Worm (Caenorhabditis elegans) whole organism, L4/young adult: ENCODE results near the gene C45G9.4.
"Not testable (repeated sequence)": the region's sequence is repeated elsewhere in the genome, so short reads cannot be mapped to it uniquely, and the experiment has no call there.

ENCODE experiments used
- W03F9.2 ChIP-seq: fragments of 150-350 bp; optimal IDR thresholded peaks from 2 replicates; lab custom pipeline; 2014; ENCODE audit warnings: missing biosample characterization, missing genetic modification characterization
- dao-5 ChIP-seq: sonication (generic microtip); optimal IDR thresholded peaks from 2 replicates; lab custom pipeline; 2016; ENCODE audit warnings: missing genotype, missing genetic modification characterization, moderate library complexity, missing compliant biosample characterization
- him-1 ChIP-seq: sonication (generic microtip); optimal IDR thresholded peaks from 2 replicates; lab custom pipeline; 2016; ENCODE audit warnings: missing genotype, missing genetic modification reagents, missing genetic modification characterization, missing compliant biosample characterization

The C45G9.4 gene

ce11 chrIII:5031375-5031836, 31.1 kb upstream of the C45G9.4 start:
- TF ChIP-seq him-1 (tag; lab: Kevin White, UChicago) (peak; percentile 81), dao-5 (tag; lab: Kevin White, UChicago) (peak; percentile 78)

DNA sequence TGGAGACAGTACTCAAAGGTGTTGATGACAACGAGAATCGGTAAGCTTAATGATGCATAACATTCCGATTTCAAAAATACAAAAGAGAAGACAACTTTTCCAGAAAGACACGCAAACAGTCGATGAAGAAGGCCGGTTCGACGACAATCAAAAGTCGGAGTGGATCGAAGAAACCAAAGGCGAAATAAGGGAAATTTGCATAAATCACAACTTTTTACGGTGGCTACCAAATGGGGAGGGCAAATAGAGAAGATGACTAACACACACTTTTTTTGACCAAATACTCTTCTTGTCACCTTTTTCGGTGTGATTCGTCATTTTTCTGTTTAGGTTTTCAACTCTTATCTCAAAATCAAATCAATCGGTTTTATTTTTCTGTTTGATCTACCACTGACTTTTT, 26.3 kb upstream of the C45G9.4 start, which contains the start of gene C45G9.6:
Gene C45G9.6 (plus strand): TSS at position 301 of the 400 bp plus-strand sequence.
- no peak for TF ChIP-seq him-1 (tag; lab: Kevin White, UChicago)
- no peak for TF ChIP-seq dao-5 (tag; lab: Kevin White, UChicago)
- no peak for TF ChIP-seq W03F9.2 (tag; lab: Kevin White, UChicago)

ce11 chrIII:5042112-5042511, 20.4 kb upstream of the C45G9.4 start, which contains the start of gene nlp-43:
nlp-43 (plus strand) TSS chrIII:5042412.
- TF ChIP-seq W03F9.2 (tag; lab: Kevin White, UChicago) (no peak), dao-5 (tag; lab: Kevin White, UChicago) (no peak), him-1 (tag; lab: Kevin White, UChicago) (no peak)

- TF ChIP-seq him-1 (tag; lab: Kevin White, UChicago) (no peak), W03F9.2 (tag; lab: Kevin White, UChicago) (no peak), dao-5 (tag; lab: Kevin White, UChicago) (no peak)
These were observed 17.8 kb upstream of the C45G9.4 start, which contains the start of gene C45G9.14 for ce11 chrIII:5044709-5045108. C45G9.14 (plus strand) TSS chrIII:5045009.

- TF ChIP-seq dao-5 (tag; lab: Kevin White, UChicago) (no peak), W03F9.2 (tag; lab: Kevin White, UChicago) (peak; percentile 55), him-1 (tag; lab: Kevin White, UChicago) (no peak)
These were observed 15.3 kb upstream of the C45G9.4 start, which contains the start of gene txbp-3 for ce11 chrIII:5047175-5047574. txbp-3 (minus strand) TSS chrIII:5047459.

ce11 chrIII:5047740-5048139, 14.8 kb upstream of the C45G9.4 start, which contains the start of gene C45G9.5:
C45G9.5 (plus strand) TSS chrIII:5048117.
- TF ChIP-seq dao-5 (tag; lab: Kevin White, UChicago) (no peak), W03F9.2 (tag; lab: Kevin White, UChicago) (no peak), him-1 (tag; lab: Kevin White, UChicago) (no peak)

ce11 chrIII:5051949-5052348, 10.6 kb upstream of the C45G9.4 start, which contains the start of gene C45G9.15:
C45G9.15 (minus strand) TSS chrIII:5052049.
- TF ChIP-seq him-1 (tag; lab: Kevin White, UChicago) (no peak), dao-5 (tag; lab: Kevin White, UChicago) (no peak), W03F9.2 (tag; lab: Kevin White, UChicago) (no peak)

DNA sequence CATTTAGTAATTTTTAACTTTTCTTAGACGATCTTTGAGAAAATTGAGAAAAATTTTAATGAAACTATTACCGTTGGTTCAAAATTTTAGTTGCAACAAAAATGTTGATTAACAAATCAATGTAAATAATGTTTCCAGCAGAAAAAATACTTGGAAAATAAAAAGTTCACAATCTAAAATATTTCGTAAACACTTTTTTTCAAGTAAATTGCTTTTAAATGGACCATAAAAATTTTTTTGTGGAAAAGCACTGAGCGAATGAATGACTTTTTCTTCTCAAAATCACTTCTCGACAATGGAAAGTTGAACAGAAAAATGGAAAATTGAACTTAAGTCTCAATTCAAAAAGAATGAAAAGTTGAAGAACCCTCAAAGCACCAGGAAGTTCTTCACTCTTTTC, 9.0 kb upstream of the C45G9.4 start, which contains the start of gene C45G9.8:
Gene C45G9.8 (minus strand): TSS at position 101 of the 400 bp plus-strand sequence.
- no peak for TF ChIP-seq W03F9.2 (tag; lab: Kevin White, UChicago)
- TF ChIP-seq dao-5 (tag; lab: Kevin White, UChicago), result no peak
- no peak for TF ChIP-seq him-1 (tag; lab: Kevin White, UChicago)

- not testable (repeated sequence) for TF ChIP-seq him-1, W03F9.2, dao-5 (tag; lab: Kevin White, UChicago)
These were observed 6.8 kb upstream of the C45G9.4 start, which contains the start of gene C45G9.9 for ce11 chrIII:5055709-5056108. C45G9.9 (minus strand) TSS chrIII:5055809.

- TF ChIP-seq dao-5 (tag; lab: Kevin White, UChicago), result no peak
- TF ChIP-seq him-1 (tag; lab: Kevin White, UChicago), result no peak
- no peak for TF ChIP-seq W03F9.2 (tag; lab: Kevin White, UChicago)
These were observed 708 bp upstream of the C45G9.4 start, which contains the start of gene C45G9.10 for ce11 chrIII:5061798-5062197. C45G9.10 (minus strand) TSS chrIII:5061898.

DNA sequence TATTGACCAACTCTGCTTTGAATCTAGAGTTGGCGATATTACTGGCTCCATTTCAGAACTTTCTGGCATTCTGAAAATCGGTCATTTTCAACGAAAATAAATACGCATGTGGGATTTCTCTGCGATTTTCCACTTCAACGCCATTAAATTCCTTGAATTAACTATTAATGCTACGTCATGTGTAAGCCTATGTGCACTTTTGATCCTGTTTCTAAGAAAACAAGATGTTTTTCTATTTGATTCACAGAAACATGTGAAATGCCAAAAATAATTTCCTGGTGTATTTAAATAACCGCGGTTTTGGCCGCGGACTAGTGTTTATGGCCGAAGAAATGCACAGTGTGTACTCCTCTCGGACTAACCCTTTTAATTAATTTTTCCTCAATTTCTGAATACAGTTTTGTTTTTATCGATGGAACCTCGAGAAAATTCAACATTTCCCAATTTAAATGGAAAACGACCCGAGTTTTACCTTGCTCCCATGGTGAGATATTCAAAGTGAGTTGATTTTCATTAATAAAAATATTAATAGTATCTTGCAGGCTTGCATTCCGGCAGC, 6.2 kb downstream of the C45G9.4 start, which contains the start of the genes C45G9.11 and C45G9.2:
Gene C45G9.11 (minus strand): TSS at position 51 of the 559 bp plus-strand sequence.
Gene C45G9.2 (plus strand): TSS at position 392 of the 559 bp plus-strand sequence.
- TF ChIP-seq dao-5 (tag; lab: Kevin White, UChicago) (no peak), him-1 (tag; lab: Kevin White, UChicago) (peak; percentile 59), W03F9.2 (tag; lab: Kevin White, UChicago) (peak; percentile 40)

DNA sequence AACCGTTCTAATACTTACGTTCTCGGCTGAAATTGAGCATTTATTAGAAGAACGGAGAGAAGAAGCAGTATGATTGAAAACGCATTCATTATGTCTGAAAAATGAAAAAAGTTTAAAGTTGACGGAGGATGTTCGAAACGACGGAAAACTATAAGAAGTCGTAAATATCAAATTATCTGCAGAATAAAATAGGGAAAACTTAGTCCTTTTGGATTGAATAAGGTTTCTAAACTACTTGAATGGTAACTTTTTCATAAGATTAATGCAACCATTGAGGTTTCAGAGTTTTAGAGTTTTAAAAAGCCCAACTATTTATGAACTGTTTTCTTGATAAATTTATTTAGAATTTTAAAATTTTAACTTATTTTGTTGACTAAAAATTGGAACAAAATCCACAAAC, 9.0 kb downstream of the C45G9.4 start, which contains the start of gene C45G9.12:
Gene C45G9.12 (minus strand): TSS at position 101 of the 400 bp plus-strand sequence.
- TF ChIP-seq dao-5 (tag; lab: Kevin White, UChicago), result no peak
- no peak for TF ChIP-seq him-1 (tag; lab: Kevin White, UChicago)
- TF ChIP-seq W03F9.2 (tag; lab: Kevin White, UChicago), result no peak

ce11 chrIII:5074398-5074797, 11.9 kb downstream of the C45G9.4 start, which contains the start of gene ttbk-6:
ttbk-6 (plus strand) TSS chrIII:5074698.
- TF ChIP-seq W03F9.2 (tag; lab: Kevin White, UChicago) (no peak), dao-5 (tag; lab: Kevin White, UChicago) (no peak), him-1 (tag; lab: Kevin White, UChicago) (no peak)
